Fruit fly (Drosophila melanogaster): ENCODE results near the gene CG8173.

DNA sequence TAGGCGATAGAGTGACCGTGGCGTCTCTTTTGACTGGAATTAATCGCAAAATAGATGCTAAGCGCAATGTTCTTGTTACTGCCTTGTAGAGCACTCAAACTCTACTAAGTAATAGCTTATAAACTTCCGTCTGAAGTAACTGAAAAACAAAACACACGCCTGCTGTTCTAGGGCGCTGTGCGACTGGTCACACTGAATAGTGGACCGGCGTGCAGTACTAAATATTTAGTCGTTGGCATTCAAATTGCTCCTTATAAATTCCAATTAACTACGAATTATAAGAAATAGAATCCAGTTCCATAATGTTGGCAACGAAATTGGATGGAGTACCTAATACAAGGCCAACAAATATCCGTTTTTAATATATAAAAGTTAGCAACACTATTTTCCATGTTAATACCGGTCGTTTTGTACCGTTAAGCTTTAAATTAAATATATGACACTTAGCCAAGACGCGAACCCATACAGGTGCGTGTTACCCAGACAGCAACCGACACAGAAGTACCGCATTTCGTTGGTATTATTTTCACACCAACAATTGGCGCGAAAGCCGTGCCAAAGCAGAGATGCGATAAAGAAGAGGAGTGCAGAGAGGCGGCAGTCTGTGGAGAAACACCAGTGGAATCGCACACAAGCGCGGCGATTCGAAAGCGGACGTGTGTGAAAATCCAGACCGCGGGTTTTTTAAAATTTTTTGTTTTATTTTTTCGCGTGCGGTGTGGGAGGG lies at the start of gene CG8173, which contains the start of gene raskol:
- TF ChIP-seq insv (optimal IDR thresholded peaks at IDR 0.05) (no peak), h (optimal IDR thresholded peaks at IDR 0.05) (no peak), psq (optimal IDR thresholded peaks at IDR 0.05) (peak; percentile 78), Sin3A (optimal IDR thresholded peaks at IDR 0.05) (no peak), Myc (optimal IDR thresholded peaks at IDR 0.05) (no peak), ttk (optimal IDR thresholded peaks at IDR 0.05) (no peak)

Measured in Kc167 (cell line).